Fruit fly (Drosophila melanogaster): Measurements from ENCODE around the gene MESK4.
A peak's percentile ranks its signal among the peaks of the same experiment; 100 is the strongest.
"Not testable (repeated sequence)": the region's sequence is repeated elsewhere in the genome, so short reads cannot be mapped to it uniquely, and the experiment has no call there.

Gene MESK4

DNA sequence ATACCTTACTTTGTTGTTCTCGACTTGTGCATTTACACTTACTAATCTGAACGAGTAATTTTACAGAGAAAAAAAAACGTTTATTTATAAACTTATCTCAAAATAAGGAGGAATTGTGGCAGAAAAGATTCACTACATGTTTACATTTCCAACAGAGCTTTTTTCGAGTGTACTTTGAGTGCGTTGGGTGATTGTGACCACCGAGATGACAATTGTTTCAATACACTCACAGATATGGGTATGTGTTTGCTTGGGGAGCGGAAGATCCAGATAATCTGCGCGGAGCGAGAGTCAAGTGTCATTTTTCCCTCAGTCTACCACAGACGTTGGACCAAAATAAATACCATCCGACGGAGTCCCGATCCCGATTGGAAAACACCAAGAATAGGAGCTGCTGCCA lies 4.1 kb downstream of the MESK4 start, which contains the start of gene CG31274:
Gene CG31274, plus strand, starts transcription at position 301 of the 400 bp plus-strand sequence.
- TF ChIP-seq pdm3, CG7368, Eip75B (GFP tag; optimal IDR thresholded peaks at IDR 0.05): not testable (repeated sequence)

DNA sequence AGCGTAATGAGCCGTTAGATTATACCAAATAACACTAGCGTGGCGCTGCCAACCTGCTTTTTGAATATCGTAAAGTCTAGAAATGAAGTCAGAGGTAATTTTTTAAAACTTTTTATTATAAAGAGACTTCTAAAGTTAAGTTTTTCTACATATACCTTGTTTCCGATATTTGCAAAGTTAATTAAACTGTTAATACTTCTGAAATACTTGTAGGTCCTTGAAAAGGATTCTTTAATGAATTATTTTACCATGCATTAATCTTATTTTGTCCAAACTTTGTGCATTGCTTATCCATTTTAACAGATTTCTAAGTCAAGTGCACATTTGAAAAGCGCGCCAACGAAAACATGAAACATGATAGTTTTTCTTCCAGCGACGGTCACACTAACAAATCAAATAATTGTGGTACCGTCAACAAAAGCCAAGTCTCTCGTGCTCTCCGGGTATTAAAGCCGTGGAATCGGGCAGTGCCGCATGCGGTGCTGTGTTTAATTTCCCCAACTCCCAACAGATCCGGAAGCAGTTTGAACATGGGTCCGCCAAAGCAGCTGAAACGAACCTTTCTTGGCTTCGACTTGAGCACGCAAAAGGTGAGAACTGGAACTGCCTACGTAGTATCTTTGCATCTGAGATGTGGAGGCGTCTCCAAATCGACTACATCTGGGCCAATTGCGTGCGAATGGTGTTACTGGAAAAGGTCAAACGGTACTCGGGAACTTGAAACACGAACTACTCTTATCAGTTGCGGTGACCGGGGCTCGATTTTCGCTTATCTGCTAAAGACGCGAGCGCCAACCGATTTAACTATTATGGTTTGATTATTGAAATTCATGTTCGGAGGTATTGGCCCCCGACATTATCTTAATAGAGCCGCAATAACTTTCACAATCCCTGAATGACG lies 7.7 kb downstream of the MESK4 start, which contains the start of the genes EMC2A and CG3534:
Gene EMC2A, minus strand, starts transcription at position 13 of the 901 bp plus-strand sequence.
Gene CG3534, plus strand, starts transcription at position 388 of the 901 bp plus-strand sequence.
- TF ChIP-seq svp (GFP tag): peak; percentile 67
- no peak for TF ChIP-seq Met (GFP tag; optimal IDR thresholded peaks at IDR 0.05)
- no peak for TF ChIP-seq CG32006 (GFP tag; optimal IDR thresholded peaks at IDR 0.05)
- no peak for TF ChIP-seq CG8319 (GFP tag; optimal IDR thresholded peaks at IDR 0.05)
- TF ChIP-seq CG3032 (tag; optimal IDR thresholded peaks at IDR 0.05): peak; percentile 54
- TF ChIP-seq salr (GFP tag; optimal IDR thresholded peaks at IDR 0.05): no peak
- TF ChIP-seq CG10631 (GFP tag; optimal IDR thresholded peaks at IDR 0.05): peak; percentile 25
- peak; percentile 73 for TF ChIP-seq fkh (GFP tag; optimal IDR thresholded peaks at IDR 0.05)
- TF ChIP-seq Ets96B (tag; optimal IDR thresholded peaks at IDR 0.05): no peak
- TF ChIP-seq CG31627 (GFP tag; optimal IDR thresholded peaks at IDR 0.05): no peak
- peak; percentile 44 for TF ChIP-seq Eip75B (GFP tag; optimal IDR thresholded peaks at IDR 0.05)
- TF ChIP-seq dsx (GFP tag; optimal IDR thresholded peaks at IDR 0.05; ENCODE audit: poor library complexity, severe bottlenecking): peak; percentile 8
- TF ChIP-seq lz (GFP tag; optimal IDR thresholded peaks at IDR 0.05): peak; percentile 41

DNA sequence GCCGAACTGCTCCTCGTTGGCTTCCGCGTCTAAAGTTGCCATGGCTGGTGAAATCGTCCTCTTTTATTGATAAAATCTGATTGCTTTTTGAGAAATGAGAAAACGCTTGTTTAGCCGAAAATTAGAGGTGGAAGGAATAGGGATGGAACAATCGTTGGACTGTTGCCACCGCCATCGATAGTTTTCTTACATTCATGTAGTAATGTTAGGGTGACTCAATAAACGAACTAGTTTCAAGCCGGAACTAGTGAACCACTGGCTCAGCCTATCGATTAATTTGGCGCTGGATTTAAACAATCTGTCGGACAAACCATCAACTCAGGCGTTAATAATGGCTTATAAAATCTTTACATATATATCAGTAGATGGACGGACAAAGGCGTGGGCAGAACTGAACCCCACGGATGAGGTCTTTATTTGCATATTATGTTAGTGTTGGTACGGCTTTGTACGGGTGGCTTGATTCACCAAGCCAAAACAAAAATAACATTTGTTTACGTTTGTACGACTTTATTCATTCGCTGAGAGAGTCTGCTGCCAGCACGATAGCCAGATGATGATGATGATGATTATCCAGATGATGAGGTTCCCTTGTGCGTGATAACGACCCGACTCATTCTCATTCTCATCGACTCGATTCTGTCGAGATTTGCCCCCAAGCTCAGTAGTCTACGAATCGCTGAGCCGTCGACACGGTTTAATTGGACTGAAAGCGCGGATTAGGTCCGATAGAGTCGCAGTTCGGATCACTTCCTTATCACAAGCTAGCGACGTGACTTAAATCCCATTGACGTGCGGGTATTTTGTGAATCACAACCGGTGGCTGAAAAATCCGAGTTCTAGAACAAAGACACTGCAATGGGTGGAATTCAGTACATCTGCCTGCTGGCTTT lies 13.8 kb downstream of the MESK4 start, which contains the start of the genes Sf3a1 and Irc:
Gene Sf3a1, minus strand, starts transcription at position 138 of the 893 bp plus-strand sequence.
Gene Irc, plus strand, starts transcription at position 658 of the 893 bp plus-strand sequence.
- TF ChIP-seq ss (GFP tag; optimal IDR thresholded peaks at IDR 0.05): peak in 1 of 2 experiments; percentile 62
- no peak for TF ChIP-seq dac (GFP tag; optimal IDR thresholded peaks at IDR 0.05)
- no peak for TF ChIP-seq CG32006 (GFP tag; optimal IDR thresholded peaks at IDR 0.05)
- no peak for TF ChIP-seq acj6 (GFP tag; optimal IDR thresholded peaks at IDR 0.05)
- no peak for TF ChIP-seq CG6276 (GFP tag; optimal IDR thresholded peaks at IDR 0.05)
- TF ChIP-seq CG10631 (GFP tag; optimal IDR thresholded peaks at IDR 0.05): no peak
- peak; percentile 70 for TF ChIP-seq Eip78C (GFP tag)
- peak; percentile 85 for TF ChIP-seq CG1621 (tag; optimal IDR thresholded peaks at IDR 0.05)
- 0 out of 2 replicates have a peak, but pooled peaks have one; percentile 16 for TF ChIP-seq Gug (GFP tag; IDR thresholded peaks at IDR 0.05)
- TF ChIP-seq Blimp-1 (GFP tag; optimal IDR thresholded peaks at IDR 0.05): no peak
- TF ChIP-seq eg (GFP tag; IDR thresholded peaks at IDR 0.05): 0 out of 3 replicates have a peak, but pooled peaks have one; percentile 19
- TF ChIP-seq lz (GFP tag; optimal IDR thresholded peaks at IDR 0.05): no peak
- TF ChIP-seq svp (GFP tag): peak; percentile 93
- TF ChIP-seq CG6808 (GFP tag; optimal IDR thresholded peaks at IDR 0.05): no peak
- TF ChIP-seq CG6163 (GFP tag; IDR thresholded peaks at IDR 0.05): 0 out of 3 replicates have a peak, but pooled peaks have one; percentile 31
- peak; percentile 31 for TF ChIP-seq esn (GFP tag; optimal IDR thresholded peaks at IDR 0.05)
- no peak for TF ChIP-seq dsx (GFP tag; optimal IDR thresholded peaks at IDR 0.05; ENCODE audit: poor library complexity, severe bottlenecking)
- peak; percentile 44 for TF ChIP-seq Sox14 (GFP tag; optimal IDR thresholded peaks at IDR 0.05)
- TF ChIP-seq CG31627 (GFP tag; optimal IDR thresholded peaks at IDR 0.05): no peak
- TF ChIP-seq fkh (GFP tag; optimal IDR thresholded peaks at IDR 0.05): peak; percentile 33

DNA sequence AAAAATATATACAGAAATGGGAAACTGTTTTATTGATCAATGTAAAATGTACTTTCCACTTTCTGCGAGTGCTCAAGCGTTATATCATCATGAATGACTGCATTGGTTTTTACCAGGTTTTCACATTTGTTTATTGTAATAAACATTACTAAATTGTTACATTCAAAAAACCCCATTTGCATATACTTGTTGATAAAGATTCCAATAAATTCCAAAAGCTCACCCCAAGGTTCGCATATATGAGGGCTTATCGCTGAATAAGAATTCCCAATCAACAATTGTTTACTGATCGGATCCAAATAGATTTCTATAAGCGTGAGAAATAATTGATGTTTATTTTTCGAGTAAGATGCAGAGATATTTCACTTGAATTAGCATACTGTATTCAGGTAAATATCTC lies 14.9 kb downstream of the MESK4 start:
- TF ChIP-seq svp (GFP tag): peak; percentile 39
- no peak for TF ChIP-seq CG11294 (GFP tag; IDR thresholded peaks at IDR 0.05)
- TF ChIP-seq CG31627 (GFP tag; optimal IDR thresholded peaks at IDR 0.05): no peak
